Worm (Caenorhabditis elegans): ENCODE results near the gene mltn-10.

DNA sequence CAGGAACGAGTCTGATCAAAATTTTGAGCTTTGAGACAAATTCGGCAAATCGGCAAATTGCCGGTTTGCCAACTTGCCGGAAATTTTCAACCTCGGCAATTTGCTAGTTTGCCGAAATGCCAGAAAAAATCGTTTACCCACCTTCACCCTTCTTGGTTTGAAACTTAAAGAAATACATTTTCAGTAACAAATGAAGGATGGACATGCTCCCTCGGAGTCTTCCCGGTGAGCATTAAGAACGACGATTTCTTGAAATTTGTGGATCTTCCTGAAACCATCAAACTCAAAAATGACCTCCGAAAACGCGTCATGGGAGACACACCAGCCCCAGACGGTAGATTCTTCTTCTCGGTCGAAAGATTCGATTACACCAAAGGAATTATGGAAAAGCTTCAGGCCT, 20.1 kb upstream of the mltn-10 start:
- no peak for TF ChIP-seq him-1 (tag; optimal IDR thresholded peaks at IDR 0.05)
- no peak for TF ChIP-seq W03F9.2 (tag; optimal IDR thresholded peaks at IDR 0.05)
- TF ChIP-seq dao-5 (tag; optimal IDR thresholded peaks at IDR 0.05) = no peak

Data from whole organism, L4/young adult.